Fruit fly (Drosophila melanogaster) Kc167 (cell line): ENCODE results near the gene DIP-kappa.

Experiments used
- Myc ChIP-seq: fragments of >200 bp; optimal IDR thresholded peaks from 2 replicates; lab custom pipeline; 2017; ENCODE audit warnings: missing external identifiers
- Sin3A ChIP-seq: fragments of >200 bp; optimal IDR thresholded peaks from 2 replicates; lab custom pipeline; 2018; ENCODE audit warnings: missing external identifiers
- h ChIP-seq: fragments of >200 bp; optimal IDR thresholded peaks from 3 replicates; lab custom pipeline; 2018; ENCODE audit warnings: missing external identifiers
- insv ChIP-seq: fragments of >200 bp; optimal IDR thresholded peaks from 3 replicates; lab custom pipeline; 2018; ENCODE audit warnings: missing external identifiers
- psq ChIP-seq: fragments of >200 bp; optimal IDR thresholded peaks from 2 replicates; lab custom pipeline; 2017; ENCODE audit warnings: missing external identifiers

DNA sequence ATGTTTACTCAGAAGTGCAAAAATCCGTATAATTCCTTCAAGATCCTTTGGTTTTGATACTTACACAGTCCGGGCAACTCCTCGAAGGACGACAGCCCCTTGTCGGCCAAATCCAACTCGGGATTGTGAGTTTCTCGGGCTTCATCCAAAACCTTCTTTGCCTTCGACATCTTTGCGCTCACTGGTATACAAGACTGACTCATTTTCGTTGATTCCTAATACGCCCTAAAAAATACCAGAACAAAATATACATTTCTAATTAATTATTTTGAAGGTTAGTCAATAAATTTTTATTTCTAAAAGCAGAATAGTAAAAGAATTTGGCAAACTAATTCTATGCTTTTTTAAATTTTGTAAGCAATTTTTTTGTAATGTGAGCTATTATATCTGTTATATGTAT lies 76.1 kb downstream of the DIP-kappa start:
- TF ChIP-seq Myc: no peak
- TF ChIP-seq insv (lab: Kevin White, UChicago): no peak
- no peak for TF ChIP-seq Sin3A (lab: Kevin White, UChicago)
- TF ChIP-seq h (lab: Kevin White, UChicago): no peak
- no peak for TF ChIP-seq psq (lab: Kevin White, UChicago)
